Fruit fly (Drosophila melanogaster): ENCODE data around the gene Mi-2.

The Mi-2 gene

DNA sequence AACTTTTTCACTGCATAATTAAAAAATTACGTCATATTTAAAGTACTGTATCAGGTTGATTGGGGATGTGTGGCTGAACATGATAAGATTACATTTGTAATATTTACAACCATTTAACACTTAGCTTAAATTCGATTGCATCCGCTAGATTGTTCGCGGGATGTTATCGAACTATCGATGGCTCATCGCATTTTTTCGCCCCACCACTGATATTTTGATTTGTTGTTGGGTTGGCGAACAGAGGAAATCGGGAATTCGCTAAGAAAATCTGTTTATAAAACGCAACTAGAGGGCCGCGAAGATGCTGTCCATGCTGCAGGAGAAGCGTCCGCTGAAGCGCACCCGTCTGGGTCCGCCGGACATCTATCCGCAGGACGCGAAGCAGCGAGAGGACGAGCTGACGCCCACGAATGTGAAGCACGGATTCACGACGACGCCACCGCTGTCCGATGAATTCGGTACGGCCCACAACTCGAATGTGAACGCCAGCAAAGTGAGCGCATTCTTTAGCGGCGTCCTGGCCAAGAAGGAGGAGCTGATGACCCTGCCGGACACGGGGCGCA, 73.6 kb downstream of the Mi-2 start, which contains the start of gene kto (continued):
- TF ChIP-seq HLH4C (GFP tag; IDR thresholded peaks at IDR 0.05; ENCODE audit: partially characterized antibody) (peak; percentile 90), pan (optimal IDR thresholded peaks at IDR 0.05) (no peak), pan (GFP tag; optimal IDR thresholded peaks at IDR 0.05 in 1 of 2, IDR thresholded peaks at IDR 0.05 in 1 of 2) (no peak), kay (GFP tag; optimal IDR thresholded peaks at IDR 0.05) (no peak), CG1647 (GFP tag; optimal IDR thresholded peaks at IDR 0.05) (no peak), CG31224 (GFP tag; IDR thresholded peaks at IDR 0.05) (no peak), CG8765 (GFP tag; IDR thresholded peaks at IDR 0.05) (no peak), Hr39 (optimal IDR thresholded peaks at IDR 0.05) (no peak), klu (GFP tag; IDR thresholded peaks at IDR 0.05) (no peak), gfzf (GFP tag; optimal IDR thresholded peaks at IDR 0.05) (no peak), Gsc (GFP tag; IDR thresholded peaks at IDR 0.05) (no peak), ATbp (GFP tag; optimal IDR thresholded peaks at IDR 0.05) (no peak), Spps (tag; optimal IDR thresholded peaks at IDR 0.05) (no peak), Antp (GFP tag; optimal IDR thresholded peaks at IDR 0.05) (no peak), fru (optimal IDR thresholded peaks at IDR 0.05) (no peak), CG33557 (GFP tag; optimal IDR thresholded peaks at IDR 0.05) (no peak), her (GFP tag; optimal IDR thresholded peaks at IDR 0.05) (no peak), CG6654 (GFP tag; optimal IDR thresholded peaks at IDR 0.05) (no peak), CG18764 (GFP tag; optimal IDR thresholded peaks at IDR 0.05) (no peak), crp (GFP tag; optimal IDR thresholded peaks at IDR 0.05) (peak in 1 of 2 experiments; percentile 1), ssp (GFP tag; IDR thresholded peaks at IDR 0.05) (no peak), lab (GFP tag; optimal IDR thresholded peaks at IDR 0.05) (no peak), CG6791 (GFP tag; IDR thresholded peaks at IDR 0.05; ENCODE audit: partially characterized antibody) (peak; percentile 91), CG33213 (GFP tag; optimal IDR thresholded peaks at IDR 0.05) (no peak), Aef1 (GFP tag; IDR thresholded peaks at IDR 0.05) (peak; percentile 68), NC2α (GFP tag; optimal IDR thresholded peaks at IDR 0.05) (no peak), Bteb2 (GFP tag; optimal IDR thresholded peaks at IDR 0.05) (no peak), CG10209 (GFP tag; optimal IDR thresholded peaks at IDR 0.05) (no peak), hb (GFP tag; IDR thresholded peaks at IDR 0.05; ENCODE audit: partially characterized antibody) (peak; percentile 73; the same call in 2 of the 3 replicates), Pdp1 (GFP tag; optimal IDR thresholded peaks at IDR 0.05) (no peak), CG31365 (tag; optimal IDR thresholded peaks at IDR 0.05) (no peak), Sry-δ (GFP tag; optimal IDR thresholded peaks at IDR 0.05) (peak; percentile 91), BtbVII (GFP tag; optimal IDR thresholded peaks at IDR 0.05) (no peak), CG11398 (GFP tag; optimal IDR thresholded peaks at IDR 0.05) (no peak), CG17612 (GFP tag; IDR thresholded peaks at IDR 0.05) (no peak), CG14965 (GFP tag; optimal IDR thresholded peaks at IDR 0.05; ENCODE audit: borderline replicate concordance) (no peak), CG10267 (tag; optimal IDR thresholded peaks at IDR 0.05) (no peak), CG16813 (GFP tag; IDR thresholded peaks at IDR 0.05; ENCODE audit: partially characterized antibody) (peak; percentile 81), trem (tag; optimal IDR thresholded peaks at IDR 0.05) (peak; percentile 34), CG11093 (GFP tag; IDR thresholded peaks at IDR 0.05) (no peak), Hr78 (GFP tag; optimal IDR thresholded peaks at IDR 0.05) (no peak), Opbp (GFP tag; IDR thresholded peaks at IDR 0.05; ENCODE audit: partially characterized antibody) (peak; percentile 93), HmgZ (tag; optimal IDR thresholded peaks at IDR 0.05) (peak; percentile 29), Jarid2 (GFP tag; optimal IDR thresholded peaks at IDR 0.05) (no peak), lilli (GFP tag; optimal IDR thresholded peaks at IDR 0.05) (no peak), CG9932 (GFP tag; IDR thresholded peaks at IDR 0.05) (no peak), gro (GFP tag; optimal IDR thresholded peaks at IDR 0.05) (no peak), B-H2 (GFP tag; optimal IDR thresholded peaks at IDR 0.05) (no peak), CG18476 (GFP tag; optimal IDR thresholded peaks at IDR 0.05) (no peak), Trl (optimal IDR thresholded peaks at IDR 0.05) (no peak), Trl (GFP tag; optimal IDR thresholded peaks at IDR 0.05) (no peak)

All from whole organism, embryonic.